ENCODE assay signal across 3 worm cellular contexts in the genomic region with DNA sequence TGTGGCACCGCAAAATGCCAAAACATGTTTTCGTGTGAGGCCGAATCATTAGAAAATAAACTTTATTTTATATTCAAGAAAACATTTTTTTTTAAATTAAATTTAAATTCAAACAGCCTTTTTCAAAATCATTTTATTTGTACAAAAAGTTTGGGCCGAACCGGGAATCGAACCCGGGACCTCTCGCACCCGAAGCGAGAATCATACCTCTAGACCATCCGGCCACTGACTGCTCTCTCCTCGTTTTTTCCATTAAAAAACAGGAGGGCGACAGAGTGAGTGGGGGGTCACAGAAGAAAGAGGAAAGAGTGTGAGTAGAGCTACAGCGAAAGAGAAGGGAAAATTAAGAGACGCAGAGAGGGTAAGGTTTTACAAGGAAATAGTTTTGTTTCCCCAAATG.
A peak's percentile ranks its signal among the peaks of the same experiment; 100 is the strongest.
TF ChIP-seq lines count a peak whose summit lies in the region.

No protein-coding gene starts in this region.

TF ChIP-seq in whole organism, L1 larva, 84 proteins besides CTCF, POLR2A, EP300 and RAD21 (continued from another document and continues in another):
- peak; percentile 55 to 59 for TF ChIP-seq lsy-2 (tag; optimal IDR thresholded peaks at IDR 0.05; lab: Kevin White, UChicago)
- TF ChIP-seq ztf-4 (tag; optimal IDR thresholded peaks at IDR 0.05; lab: Kevin White, UChicago), result no peak
- TF ChIP-seq unc-98 (GFP tag; IDR thresholded peaks at IDR 0.05; lab: Robert Waterston, UW), result no peak
- no peak for TF ChIP-seq blmp-1 (tag; optimal IDR thresholded peaks at IDR 0.05; lab: Kevin White, UChicago)
- no peak for TF ChIP-seq hlh-4 (tag; optimal IDR thresholded peaks at IDR 0.05; lab: Kevin White, UChicago)
- TF ChIP-seq zag-1 (tag; optimal IDR thresholded peaks at IDR 0.05; lab: Kevin White, UChicago), result no peak
- TF ChIP-seq lin-39 (tag; optimal IDR thresholded peaks at IDR 0.05; lab: Kevin White, UChicago), result peak; percentile 31
- TF ChIP-seq ceh-88 (GFP tag; IDR thresholded peaks at IDR 0.05; lab: Robert Waterston, UW), result no peak
- TF ChIP-seq dpl-1 (GFP tag; optimal IDR thresholded peaks at IDR 0.05; lab: Kevin White, UChicago), result peak in 1 of 3 experiments; percentile 33
- peak; percentile 36 for TF ChIP-seq egl-13 (tag; optimal IDR thresholded peaks at IDR 0.05; lab: Kevin White, UChicago)
- TF ChIP-seq hlh-17 (GFP tag; optimal IDR thresholded peaks at IDR 0.05; lab: Kevin White, UChicago; ENCODE audit: borderline replicate concordance), result no peak
- no peak for TF ChIP-seq Y116A8C.19 (tag; optimal IDR thresholded peaks at IDR 0.05; lab: Kevin White, UChicago; ENCODE audit: borderline replicate concordance)
- TF ChIP-seq nhr-237 (tag; optimal IDR thresholded peaks at IDR 0.05; lab: Kevin White, UChicago), result no peak
- 0 out of 2 replicates have a peak, but pooled peaks have one; percentile 32 for TF ChIP-seq mab-9 (GFP tag; IDR thresholded peaks at IDR 0.05; lab: Robert Waterston, UW)
- peak; percentile 65 for TF ChIP-seq swsn-7 (tag; optimal IDR thresholded peaks at IDR 0.05; lab: Kevin White, UChicago)
- no peak for TF ChIP-seq C34B4.2 (tag; optimal IDR thresholded peaks at IDR 0.05; lab: Kevin White, UChicago)
- no peak for TF ChIP-seq hpl-2 (GFP tag; optimal IDR thresholded peaks at IDR 0.05; lab: Kevin White, UChicago)
- no peak for TF ChIP-seq aly-2 (tag; optimal IDR thresholded peaks at IDR 0.05; lab: Kevin White, UChicago)
- no peak for TF ChIP-seq ceh-63 (GFP tag; optimal IDR thresholded peaks at IDR 0.05; lab: Kevin White, UChicago)
- peak; percentile 46 for TF ChIP-seq lin-13 (GFP tag; optimal IDR thresholded peaks at IDR 0.05; lab: Kevin White, UChicago)
- TF ChIP-seq dsc-1 (tag; optimal IDR thresholded peaks at IDR 0.05; lab: Kevin White, UChicago), result peak; percentile 81
- TF ChIP-seq skn-1 (tag; optimal IDR thresholded peaks at IDR 0.05; lab: Kevin White, UChicago), result peak; percentile 92
- TF ChIP-seq fkh-4 (tag; optimal IDR thresholded peaks at IDR 0.05; lab: Kevin White, UChicago; ENCODE audit: borderline replicate concordance), result no peak
- no peak for TF ChIP-seq elt-2 (tag; optimal IDR thresholded peaks at IDR 0.05; lab: Kevin White, UChicago)
- TF ChIP-seq jun-1 (tag; optimal IDR thresholded peaks at IDR 0.05; lab: Kevin White, UChicago), result peak; percentile 42
- no peak for TF ChIP-seq fos-1 (tag; optimal IDR thresholded peaks at IDR 0.05; lab: Kevin White, UChicago)
- peak; percentile 46 for TF ChIP-seq lir-3 (tag; optimal IDR thresholded peaks at IDR 0.05; lab: Kevin White, UChicago; ENCODE audit: poor library complexity)
- TF ChIP-seq ets-5 (GFP tag; IDR thresholded peaks at IDR 0.05; lab: Robert Waterston, UW), result no peak
- TF ChIP-seq nhr-77 (tag; optimal IDR thresholded peaks at IDR 0.05; lab: Kevin White, UChicago), result peak; percentile 7
- no peak for TF ChIP-seq pax-3 (tag; optimal IDR thresholded peaks at IDR 0.05; lab: Kevin White, UChicago)
- peak; percentile 31 for TF ChIP-seq unc-86 (tag; optimal IDR thresholded peaks at IDR 0.05; lab: Kevin White, UChicago)
- peak in 1 of 2 experiments; percentile 66 for TF ChIP-seq lin-35 (GFP tag; optimal IDR thresholded peaks at IDR 0.05; lab: Kevin White, UChicago)
- TF ChIP-seq efl-3 (GFP tag; optimal IDR thresholded peaks at IDR 0.05; lab: Kevin White, UChicago), result no peak
- peak; percentile 80 for TF ChIP-seq rnt-1 (tag; optimal IDR thresholded peaks at IDR 0.05; lab: Kevin White, UChicago)
- no peak for TF ChIP-seq nhr-76 (tag; optimal IDR thresholded peaks at IDR 0.05; lab: Kevin White, UChicago)
- peak; percentile 48 for TF ChIP-seq irx-1 (tag; optimal IDR thresholded peaks at IDR 0.05; lab: Kevin White, UChicago)
- peak; percentile 71 for TF ChIP-seq nhr-85 (tag; lab: Kevin White, UChicago)
- peak; percentile 73 for TF ChIP-seq lin-14 (GFP tag; optimal IDR thresholded peaks at IDR 0.05; lab: Kevin White, UChicago)
- TF ChIP-seq sup-37 (GFP tag; optimal IDR thresholded peaks at IDR 0.05; lab: Kevin White, UChicago), result peak; percentile 47
- no peak for TF ChIP-seq nhr-12 (tag; optimal IDR thresholded peaks at IDR 0.05; lab: Kevin White, UChicago)
- TF ChIP-seq snu-23 (GFP tag; optimal IDR thresholded peaks at IDR 0.05; lab: Kevin White, UChicago), result peak; percentile 87
- TF ChIP-seq unc-62 (GFP tag; optimal IDR thresholded peaks at IDR 0.05; lab: Kevin White, UChicago), result no peak
- no peak for TF ChIP-seq nhr-28 (tag; optimal IDR thresholded peaks at IDR 0.05; lab: Kevin White, UChicago)

TF ChIP-seq in whole organism, L3 larva, 47 proteins besides CTCF, POLR2A, EP300 and RAD21 (continued from another document):
- TF ChIP-seq lin-15B (tag; optimal IDR thresholded peaks at IDR 0.05; lab: Kevin White, UChicago), result no peak
- TF ChIP-seq egl-5 (tag; optimal IDR thresholded peaks at IDR 0.05; lab: Kevin White, UChicago), result no peak
- TF ChIP-seq nhr-23 (tag; optimal IDR thresholded peaks at IDR 0.05; lab: Kevin White, UChicago), result no peak
- TF ChIP-seq eor-1 (tag; optimal IDR thresholded peaks at IDR 0.05; lab: Kevin White, UChicago), result peak in 1 of 2 experiments; percentile 35
- peak; percentile 72 for TF ChIP-seq lsy-12 (tag; optimal IDR thresholded peaks at IDR 0.05; lab: Kevin White, UChicago)
- TF ChIP-seq unc-39 (tag; optimal IDR thresholded peaks at IDR 0.05; lab: Kevin White, UChicago), result no peak
- TF ChIP-seq tbx-2 (tag; optimal IDR thresholded peaks at IDR 0.05; lab: Kevin White, UChicago), result peak; percentile 65
- no peak for TF ChIP-seq R02D3.7 (tag; optimal IDR thresholded peaks at IDR 0.05; lab: Kevin White, UChicago)

TF ChIP-seq in whole organism, young adult, 124 proteins besides CTCF, POLR2A, EP300 and RAD21 (continued from another document and continues in another):
- TF ChIP-seq egl-18 (GFP tag; IDR thresholded peaks at IDR 0.05; lab: Robert Waterston, UW), result no peak
- TF ChIP-seq lir-1 (GFP tag; conservative IDR thresholded peaks at IDR 0.05; lab: Robert Waterston, UW), result 0 out of 2 replicates have a peak, but pooled peaks have one; percentile 61
- TF ChIP-seq nfya-1 (tag; optimal IDR thresholded peaks at IDR 0.05; lab: Kevin White, UChicago; ENCODE audit: borderline replicate concordance, insufficient read depth), result no peak
- peak; percentile 43 for TF ChIP-seq C06A6.2 (GFP tag; conservative IDR thresholded peaks at IDR 0.05; lab: Robert Waterston, UW)
- TF ChIP-seq ama-1 (optimal IDR thresholded peaks at IDR 0.05; lab: Kevin White, UChicago), result no peak
- TF ChIP-seq ama-1 (GFP tag; optimal IDR thresholded peaks at IDR 0.05; lab: Kevin White, UChicago), result peak; percentile 38 to 55
- TF ChIP-seq bed-2 (GFP tag; IDR thresholded peaks at IDR 0.05; lab: Robert Waterston, UW), result no peak
- TF ChIP-seq snpc-3.4 (tag; optimal IDR thresholded peaks at IDR 0.05; lab: Kevin White, UChicago), result peak; percentile 67
- no peak for TF ChIP-seq lin-35 (GFP tag; optimal IDR thresholded peaks at IDR 0.05; lab: Kevin White, UChicago)
- TF ChIP-seq lag-1 (GFP tag; IDR thresholded peaks at IDR 0.05; lab: Robert Waterston, UW), result 0 out of 2 replicates have a peak, but pooled peaks have one; percentile 51
- TF ChIP-seq ceh-27 (GFP tag; optimal IDR thresholded peaks at IDR 0.05; lab: Kevin White, UChicago), result peak; percentile 64
- TF ChIP-seq hmg-1.2 (GFP tag; IDR thresholded peaks at IDR 0.05; lab: Robert Waterston, UW), result peak; percentile 93
- TF ChIP-seq cebp-1 (GFP tag; IDR thresholded peaks at IDR 0.05; lab: Robert Waterston, UW), result no peak
- no peak for TF ChIP-seq cebp-1 (tag; optimal IDR thresholded peaks at IDR 0.05; lab: Kevin White, UChicago)
- no peak for TF ChIP-seq F33H1.4 (GFP tag; IDR thresholded peaks at IDR 0.05; lab: Robert Waterston, UW)
- no peak for TF ChIP-seq nhr-27 (tag; optimal IDR thresholded peaks at IDR 0.05; lab: Kevin White, UChicago)
- TF ChIP-seq madf-10 (tag; optimal IDR thresholded peaks at IDR 0.05; lab: Kevin White, UChicago), result peak; percentile 53
- TF ChIP-seq F10E7.11 (tag; optimal IDR thresholded peaks at IDR 0.05; lab: Kevin White, UChicago), result no peak
- peak; percentile 41 for TF ChIP-seq attf-5 (GFP tag; optimal IDR thresholded peaks at IDR 0.05; lab: Kevin White, UChicago)
- TF ChIP-seq let-526 (GFP tag; IDR thresholded peaks at IDR 0.05; lab: Robert Waterston, UW), result peak; percentile 68; the same call in 1 of the 2 replicates
- TF ChIP-seq F22D6.2 (tag; optimal IDR thresholded peaks at IDR 0.05; lab: Kevin White, UChicago), result peak; percentile 1
- TF ChIP-seq zfh-2 (GFP tag; conservative IDR thresholded peaks at IDR 0.05; lab: Robert Waterston, UW), result no peak
- peak; percentile 92 for TF ChIP-seq him-1 (tag; optimal IDR thresholded peaks at IDR 0.05; lab: Kevin White, UChicago)
- TF ChIP-seq repo-1 (tag; optimal IDR thresholded peaks at IDR 0.05; lab: Kevin White, UChicago), result no peak
- no peak for TF ChIP-seq egrh-3 (GFP tag; IDR thresholded peaks at IDR 0.05; lab: Robert Waterston, UW)
- TF ChIP-seq pbrm-1 (GFP tag; IDR thresholded peaks at IDR 0.05; lab: Robert Waterston, UW), result no peak
- TF ChIP-seq F23B12.7 (tag; optimal IDR thresholded peaks at IDR 0.05; lab: Kevin White, UChicago; ENCODE audit: insufficient read depth), result peak; percentile 57
- peak; percentile 56 for TF ChIP-seq ztf-26 (tag; optimal IDR thresholded peaks at IDR 0.05; lab: Kevin White, UChicago)
- TF ChIP-seq tbp1 (GFP tag; optimal IDR thresholded peaks at IDR 0.05; lab: Kevin White, UChicago), result peak; percentile 93
- TF ChIP-seq madf-3 (GFP tag; IDR thresholded peaks at IDR 0.05; lab: Robert Waterston, UW), result no peak
- peak; percentile 36 for TF ChIP-seq tlf-1 (GFP tag; optimal IDR thresholded peaks at IDR 0.05; lab: Kevin White, UChicago)
- no peak for TF ChIP-seq zim-3 (tag; optimal IDR thresholded peaks at IDR 0.05; lab: Kevin White, UChicago)
- 0 out of 2 replicates have a peak, but pooled peaks have one; percentile 24 for TF ChIP-seq Y53F4B.3 (GFP tag; IDR thresholded peaks at IDR 0.05; lab: Robert Waterston, UW)
- no peak for TF ChIP-seq C17E4.6 (GFP tag; IDR thresholded peaks at IDR 0.05; lab: Robert Waterston, UW)
- no peak for TF ChIP-seq dox-1 (GFP tag; IDR thresholded peaks at IDR 0.05; lab: Robert Waterston, UW)
- TF ChIP-seq gei-17 (GFP tag; optimal IDR thresholded peaks at IDR 0.05; lab: Kevin White, UChicago), result peak; percentile 82
- TF ChIP-seq rcor-1 (GFP tag; IDR thresholded peaks at IDR 0.05; lab: Robert Waterston, UW), result peak; percentile 65
- no peak for TF ChIP-seq akir-1 (GFP tag; optimal IDR thresholded peaks at IDR 0.05; lab: Kevin White, UChicago)
- TF ChIP-seq Y56A3A.18 (GFP tag; IDR thresholded peaks at IDR 0.05; lab: Robert Waterston, UW), result peak; percentile 93
- TF ChIP-seq F37B4.10 (GFP tag; IDR thresholded peaks at IDR 0.05; lab: Robert Waterston, UW), result no peak
- no peak for TF ChIP-seq ceh-91 (GFP tag; IDR thresholded peaks at IDR 0.05; lab: Robert Waterston, UW)
- no peak for TF ChIP-seq Y53G8AR.9 (GFP tag; conservative IDR thresholded peaks at IDR 0.05; lab: Robert Waterston, UW)
- TF ChIP-seq nfya-2 (GFP tag; IDR thresholded peaks at IDR 0.05; lab: Robert Waterston, UW), result no peak
- peak; percentile 52 for TF ChIP-seq lsy-27 (tag; optimal IDR thresholded peaks at IDR 0.05; lab: Kevin White, UChicago; ENCODE audit: borderline replicate concordance, insufficient read depth)
- no peak for TF ChIP-seq athp-1 (tag; optimal IDR thresholded peaks at IDR 0.05; lab: Kevin White, UChicago)
- no peak for TF ChIP-seq hlh-26 (GFP tag; conservative IDR thresholded peaks at IDR 0.05; lab: Robert Waterston, UW)
- TF ChIP-seq madf-6 (GFP tag; IDR thresholded peaks at IDR 0.05; lab: Robert Waterston, UW), result no peak
- no peak for TF ChIP-seq sea-2 (GFP tag; IDR thresholded peaks at IDR 0.05; lab: Robert Waterston, UW)
- no peak for TF ChIP-seq mcd-1 (GFP tag; IDR thresholded peaks at IDR 0.05; lab: Robert Waterston, UW)
- TF ChIP-seq bed-1 (GFP tag; IDR thresholded peaks at IDR 0.05; lab: Robert Waterston, UW), result no peak
- TF ChIP-seq snpc-1.1 (tag; optimal IDR thresholded peaks at IDR 0.05; lab: Kevin White, UChicago; ENCODE audit: insufficient read depth), result peak; percentile 72
- TF ChIP-seq F52B5.7 (tag; optimal IDR thresholded peaks at IDR 0.05; lab: Kevin White, UChicago), result peak; percentile 56
- peak; percentile 59 for TF ChIP-seq atf-7 (tag; optimal IDR thresholded peaks at IDR 0.05; lab: Kevin White, UChicago)
- no peak for TF ChIP-seq B0019.2 (GFP tag; conservative IDR thresholded peaks at IDR 0.05; lab: Robert Waterston, UW)
- TF ChIP-seq chd-7 (tag; optimal IDR thresholded peaks at IDR 0.05; lab: Kevin White, UChicago), result peak; percentile 50
- no peak for TF ChIP-seq unc-62 (GFP tag; optimal IDR thresholded peaks at IDR 0.05; lab: Kevin White, UChicago)
- TF ChIP-seq tbx-9 (tag; optimal IDR thresholded peaks at IDR 0.05; lab: Kevin White, UChicago; ENCODE audit: borderline replicate concordance), result no peak
- no peak for TF ChIP-seq sdz-38 (tag; optimal IDR thresholded peaks at IDR 0.05; lab: Kevin White, UChicago)
- TF ChIP-seq nhr-90 (tag; optimal IDR thresholded peaks at IDR 0.05; lab: Kevin White, UChicago), result peak; percentile 82
- no peak for TF ChIP-seq ztf-25 (GFP tag; IDR thresholded peaks at IDR 0.05; lab: Robert Waterston, UW)
- TF ChIP-seq Y79H2A.3 (GFP tag; conservative IDR thresholded peaks at IDR 0.05; lab: Robert Waterston, UW), result no peak
- peak; percentile 95 for TF ChIP-seq B0261.1 (tag; optimal IDR thresholded peaks at IDR 0.05; lab: Kevin White, UChicago)
- no peak; the same call in 1 of the 2 replicates for TF ChIP-seq attf-6 (GFP tag; IDR thresholded peaks at IDR 0.05; lab: Robert Waterston, UW)
- TF ChIP-seq nhr-120 (GFP tag; IDR thresholded peaks at IDR 0.05; lab: Robert Waterston, UW), result no peak
- 0 out of 2 replicates have a peak, but pooled peaks have one; percentile 41 for TF ChIP-seq Y67H2A.10 (GFP tag; conservative IDR thresholded peaks at IDR 0.05; lab: Robert Waterston, UW)
- peak; percentile 49; the same call in 1 of the 2 replicates for TF ChIP-seq K11D2.4 (GFP tag; IDR thresholded peaks at IDR 0.05; lab: Robert Waterston, UW)
- TF ChIP-seq pha-4 (tag; optimal IDR thresholded peaks at IDR 0.05; lab: Kevin White, UChicago), result no peak
- TF ChIP-seq ZK185.1 (tag; optimal IDR thresholded peaks at IDR 0.05; lab: Kevin White, UChicago; ENCODE audit: poor library complexity, severe bottlenecking), result peak; percentile 79
- peak; percentile 66 to 72 for TF ChIP-seq rec-8 (tag; optimal IDR thresholded peaks at IDR 0.05; lab: Kevin White, UChicago)
- no peak for TF ChIP-seq madf-8 (GFP tag; conservative IDR thresholded peaks at IDR 0.05; lab: Robert Waterston, UW)
- TF ChIP-seq F39B2.1 (GFP tag; IDR thresholded peaks at IDR 0.05; lab: Robert Waterston, UW), result no peak
- peak; percentile 85 for TF ChIP-seq mxl-1 (tag; optimal IDR thresholded peaks at IDR 0.05; lab: Kevin White, UChicago)
- no peak for TF ChIP-seq efl-1 (GFP tag; optimal IDR thresholded peaks at IDR 0.05; lab: Kevin White, UChicago)
- no peak for TF ChIP-seq ets-4 (GFP tag; optimal IDR thresholded peaks at IDR 0.05; lab: Kevin White, UChicago)
- TF ChIP-seq dpff-1 (tag; optimal IDR thresholded peaks at IDR 0.05; lab: Kevin White, UChicago), result no peak
- peak; percentile 23 for TF ChIP-seq ztf-3 (GFP tag; optimal IDR thresholded peaks at IDR 0.05; lab: Kevin White, UChicago)
- peak; percentile 58 for TF ChIP-seq ztf-18 (tag; optimal IDR thresholded peaks at IDR 0.05; lab: Kevin White, UChicago)
- no peak for TF ChIP-seq ceh-58 (GFP tag; IDR thresholded peaks at IDR 0.05; lab: Robert Waterston, UW)
- no peak for TF ChIP-seq dpl-1 (GFP tag; optimal IDR thresholded peaks at IDR 0.05; lab: Kevin White, UChicago)
- no peak for TF ChIP-seq F55B11.4 (tag; optimal IDR thresholded peaks at IDR 0.05; lab: Kevin White, UChicago; ENCODE audit: borderline replicate concordance, insufficient read depth)
- TF ChIP-seq mes-4 (tag; optimal IDR thresholded peaks at IDR 0.05; lab: Kevin White, UChicago), result peak; percentile 37
- TF ChIP-seq fkh-3 (tag; optimal IDR thresholded peaks at IDR 0.05; lab: Kevin White, UChicago), result no peak
